Fruit fly (Drosophila melanogaster) whole organism, embryonic: ENCODE measurements around the gene DnaJ-1.
A peak's percentile ranks its signal among the peaks of the same experiment; 100 is the strongest.

Experiments
- CG10267 ChIP-seq: fragments of 200-800 bp; sonication (Bioruptor generic); optimal IDR thresholded peaks from 2 replicates; lab custom pipeline; 2018; ENCODE audit warnings: missing biosample characterization, mild to moderate bottlenecking, missing genetic modification characterization, moderate library complexity
- CG11398 ChIP-seq: fragments of 200-800 bp; sonication (Bioruptor generic); optimal IDR thresholded peaks from 2 replicates; lab custom pipeline; 2016; ENCODE audit warnings: missing biosample characterization, missing genetic modification characterization
- CG12219 ChIP-seq: fragments of 200-800 bp; sonication (Bioruptor generic); optimal IDR thresholded peaks from 3 replicates; lab custom pipeline; 2018; ENCODE audit warnings: missing biosample characterization, mild to moderate bottlenecking, missing genetic modification characterization
- CG1233 ChIP-seq: fragments of 200-800 bp; sonication (Bioruptor generic); optimal IDR thresholded peaks from 4 replicates; lab custom pipeline; 2018; ENCODE audit warnings: missing biosample characterization, mild to moderate bottlenecking, missing genetic modification characterization
- CG12659 ChIP-seq: fragments of 200-800 bp; sonication (Bioruptor generic); optimal IDR thresholded peaks from 3 replicates; lab custom pipeline; 2017; ENCODE audit warnings: mild to moderate bottlenecking, missing biosample characterization, missing genetic modification reagents, missing genetic modification characterization
- CG12769 ChIP-seq: fragments of 200-800 bp; sonication (Bioruptor generic); optimal IDR thresholded peaks from 2 replicates; lab custom pipeline; 2019; ENCODE audit warnings: missing biosample characterization, mild to moderate bottlenecking, missing genetic modification characterization, moderate library complexity
- CG13123 ChIP-seq: fragments of 200-800 bp; sonication (Bioruptor generic); optimal IDR thresholded peaks from 2 replicates; lab custom pipeline; 2016; ENCODE audit warnings: missing biosample characterization, missing genetic modification characterization
- CG1529 ChIP-seq: fragments of 200-800 bp; sonication (Bioruptor generic); optimal IDR thresholded peaks from 3 replicates; lab custom pipeline; 2018; ENCODE audit warnings: missing biosample characterization, missing genetic modification characterization
- CG16779 ChIP-seq: fragments of 200-800 bp; sonication (Bioruptor generic); IDR thresholded peaks from 2 replicates; pipeline ENCODE4 v1.3.6; 2022; ENCODE audit warnings: missing biosample characterization, missing genetic modification characterization
- CG16813 ChIP-seq: fragments of 200-800 bp; sonication (Bioruptor generic); IDR thresholded peaks from 3 replicates; pipeline ENCODE4 v1.3.6; 2022; ENCODE audit warnings: missing biosample characterization, missing genetic modification characterization; ENCODE audit not compliant: partially characterized antibody
- CG17186 ChIP-seq: fragments of 200-800 bp; sonication (Bioruptor generic); optimal IDR thresholded peaks from 3 replicates; lab custom pipeline; 2017; ENCODE audit warnings: missing biosample characterization, missing genetic modification reagents, missing genetic modification characterization
- CG17802 ChIP-seq: fragments of 200-800 bp; sonication (Bioruptor generic); optimal IDR thresholded peaks from 2 replicates; lab custom pipeline; 2018; ENCODE audit warnings: missing biosample characterization, mild to moderate bottlenecking, missing genetic modification characterization, moderate library complexity
- CG17829 ChIP-seq: fragments of 200-800 bp; optimal IDR thresholded peaks from 2 replicates; lab custom pipeline; 2019; ENCODE audit warnings: missing biosample characterization, mild to moderate bottlenecking, missing genetic modification characterization, moderate library complexity
- CG18011 ChIP-seq: fragments of 200-800 bp; sonication (Bioruptor generic); optimal IDR thresholded peaks from 2 replicates; lab custom pipeline; 2017; ENCODE audit warnings: missing biosample characterization, missing genetic modification characterization, mild to moderate bottlenecking, moderate library complexity, missing genotype
- CG4328 ChIP-seq: fragments of 200-800 bp; sonication (Bioruptor generic); optimal IDR thresholded peaks from 3 replicates; lab custom pipeline; 2017; ENCODE audit warnings: missing biosample characterization, missing genetic modification reagents, missing genetic modification characterization
- CG4404 ChIP-seq: fragments of 200-800 bp; sonication (Bioruptor generic); IDR thresholded peaks from 2 replicates; pipeline ENCODE4 v1.3.6; 2022; ENCODE audit warnings: missing biosample characterization, missing genetic modification characterization
- CG4424 ChIP-seq: fragments of 200-800 bp; sonication (Bioruptor generic); optimal IDR thresholded peaks from 3 replicates; lab custom pipeline; 2016; ENCODE audit warnings: missing biosample characterization, missing genetic modification characterization
- CG6813 ChIP-seq: fragments of 200-800 bp; sonication (Bioruptor generic); optimal IDR thresholded peaks from 2 replicates; lab custom pipeline; 2017; ENCODE audit warnings: missing biosample characterization, missing genetic modification characterization, mild to moderate bottlenecking, moderate library complexity, missing genetic modification reagents
- CG8281 ChIP-seq: fragments of 200-800 bp; sonication (Bioruptor generic); optimal IDR thresholded peaks from 2 replicates; lab custom pipeline; 2018; ENCODE audit warnings: missing biosample characterization, mild to moderate bottlenecking, missing genetic modification characterization, moderate library complexity
- CG9437 ChIP-seq: fragments of 200-800 bp; sonication (Bioruptor generic); optimal IDR thresholded peaks from 2 replicates; lab custom pipeline; 2018; ENCODE audit warnings: missing biosample characterization, mild to moderate bottlenecking, missing genetic modification characterization
- CG9727 ChIP-seq: fragments of 200-800 bp; sonication (Bioruptor generic); optimal IDR thresholded peaks from 3 replicates; lab custom pipeline; 2017; ENCODE audit warnings: missing biosample characterization, mild to moderate bottlenecking, missing genetic modification characterization
- CG9876 ChIP-seq: fragments of 200-800 bp; sonication (Bioruptor generic); optimal IDR thresholded peaks from 2 replicates; lab custom pipeline; 2016; ENCODE audit warnings: missing biosample characterization, missing genetic modification characterization
- CTCF ChIP-seq: fragments of 200-800 bp; sonication (Bioruptor generic); optimal IDR thresholded peaks from 2 replicates; lab custom pipeline; 2017; ENCODE audit warnings: missing biosample characterization, mild to moderate bottlenecking, missing genetic modification characterization, moderate library complexity
- E2f2 ChIP-seq: fragments of 200-800 bp; sonication (Bioruptor generic); IDR thresholded peaks from 2 replicates; pipeline ENCODE4 v1.3.6; 2022; ENCODE audit warnings: missing biosample characterization, missing genetic modification characterization
- Elba2 ChIP-seq: fragments of 200-800 bp; sonication (Bioruptor generic); optimal IDR thresholded peaks from 3 replicates; lab custom pipeline; 2016; ENCODE audit warnings: missing biosample characterization, missing genetic modification characterization
- Hr39 ChIP-seq: fragments of >200 bp; optimal IDR thresholded peaks from 2 replicates; lab custom pipeline; 2017
- Lpt ChIP-seq: fragments of >200 bp; optimal IDR thresholded peaks from 2 replicates; lab custom pipeline; 2018; ENCODE audit warnings: missing biosample characterization, missing genetic modification characterization
- Mad ChIP-seq: fragments of 200-800 bp; sonication (Bioruptor generic); optimal IDR thresholded peaks from 2 replicates; lab custom pipeline; 2016; ENCODE audit warnings: missing biosample characterization, missing genetic modification characterization
- Mes4 ChIP-seq: fragments of 200-800 bp; sonication (Bioruptor generic); optimal IDR thresholded peaks from 2 replicates; lab custom pipeline; 2016; ENCODE audit warnings: missing biosample characterization, missing genetic modification characterization
- Mrtf ChIP-seq: fragments of 200-800 bp; sonication (Bioruptor generic); IDR thresholded peaks from 3 replicates; pipeline ENCODE4 v1.3.6; 2022; ENCODE audit warnings: missing biosample characterization, missing genetic modification characterization
- Oaz ChIP-seq: fragments of 200-800 bp; sonication (Bioruptor generic); IDR thresholded peaks from 2 replicates; pipeline ENCODE4 v1.3.6; 2022; ENCODE audit warnings: missing biosample characterization, missing genetic modification characterization
- Ptx1 ChIP-seq: fragments of 200-800 bp; sonication (Bioruptor generic); IDR thresholded peaks from 2 replicates; pipeline ENCODE4 v1.3.6; 2022; ENCODE audit warnings: missing biosample characterization, missing genetic modification characterization
- Rx ChIP-seq: fragments of 200-800 bp; sonication (Bioruptor generic); IDR thresholded peaks from 2 replicates; pipeline ENCODE4 v1.3.6; 2022; ENCODE audit warnings: missing biosample characterization, missing genetic modification characterization
- Usf ChIP-seq: fragments of 200-800 bp; sonication (Bioruptor generic); optimal IDR thresholded peaks from 2 replicates; lab custom pipeline; 2017; ENCODE audit warnings: missing genotype, missing biosample characterization, missing genetic modification characterization
- al ChIP-seq: fragments of 200-800 bp; sonication (Bioruptor generic); IDR thresholded peaks from 2 replicates; pipeline ENCODE4 v1.3.6; 2022; ENCODE audit warnings: missing biosample characterization, missing genetic modification characterization
- cad ChIP-seq: fragments of >200 bp; optimal IDR thresholded peaks from 2 replicates; lab custom pipeline; 2017; ENCODE audit warnings: missing biosample characterization, missing genetic modification characterization
- chn ChIP-seq: fragments of 200-800 bp; sonication (Bioruptor generic); optimal IDR thresholded peaks from 2 replicates; lab custom pipeline; 2016; ENCODE audit warnings: missing biosample characterization, missing genetic modification characterization
- disco-r ChIP-seq: fragments of 200-800 bp; sonication (Bioruptor generic); optimal IDR thresholded peaks from 2 replicates; lab custom pipeline; 2016; ENCODE audit warnings: missing biosample characterization, missing genetic modification characterization
- dm ChIP-seq: fragments of 200-800 bp; sonication (Bioruptor generic); optimal IDR thresholded peaks from 3 replicates; lab custom pipeline; 2016; ENCODE audit warnings: missing biosample characterization, missing genetic modification characterization
- exex ChIP-seq: fragments of 200-800 bp; sonication (Bioruptor generic); optimal IDR thresholded peaks from 4 replicates; lab custom pipeline; 2018; ENCODE audit warnings: missing biosample characterization, mild to moderate bottlenecking, missing genetic modification characterization, moderate library complexity
- fru ChIP-seq: fragments of >200 bp; optimal IDR thresholded peaks from 2 replicates; lab custom pipeline; 2017
- h ChIP-seq: fragments of >200 bp; optimal IDR thresholded peaks from 2 replicates; lab custom pipeline; 2017
- ind ChIP-seq: fragments of 200-800 bp; sonication (Bioruptor generic); optimal IDR thresholded peaks from 3 replicates; lab custom pipeline; 2016; ENCODE audit warnings: missing biosample characterization, missing genetic modification characterization
- lola ChIP-seq, 3 experiments: fragments of >200 bp in 2 of 3; fragments of 200-800 bp in 1 of 3; sonication (Bioruptor generic) in 1 of 3; optimal IDR thresholded peaks; 2 replicates each; lab custom pipeline; 2017 to 2019; ENCODE audit warnings: missing biosample characterization in 3 of 3, missing genetic modification characterization in 3 of 3, mild to moderate bottlenecking in 1 of 3, moderate library complexity in 1 of 3
- nerfin-2 ChIP-seq: fragments of 200-800 bp; sonication (Bioruptor generic); IDR thresholded peaks from 2 replicates; pipeline ENCODE4 v1.3.6; 2022; ENCODE audit warnings: missing biosample characterization, missing genetic modification characterization; ENCODE audit not compliant: partially characterized antibody
- sens ChIP-seq: fragments of 200-800 bp; sonication (Bioruptor generic); peaks from one replicate; lab custom pipeline; 2016; ENCODE audit warnings: missing biosample characterization, missing genetic modification characterization
- sens-2 ChIP-seq: fragments of 200-800 bp; sonication (Bioruptor generic); IDR thresholded peaks from 2 replicates; pipeline ENCODE4 v1.3.6; 2022; ENCODE audit warnings: missing biosample characterization, missing genetic modification characterization
- sisA ChIP-seq: fragments of 200-800 bp; sonication (Bioruptor generic); IDR thresholded peaks from 2 replicates; pipeline ENCODE4 v1.3.6; 2022; ENCODE audit warnings: missing biosample characterization, missing genetic modification characterization
- slbo ChIP-seq: fragments of 200-800 bp; sonication (Bioruptor generic); IDR thresholded peaks from 2 replicates; pipeline ENCODE4 v1.3.6; 2022; ENCODE audit warnings: missing biosample characterization, missing genetic modification characterization
- sna ChIP-seq: fragments of 200-800 bp; sonication (Bioruptor generic); IDR thresholded peaks from 2 replicates; pipeline ENCODE4 v1.3.6; 2022; ENCODE audit warnings: missing biosample characterization, missing genetic modification characterization; ENCODE audit not compliant: partially characterized antibody
- sr ChIP-seq: fragments of 200-800 bp; sonication (Bioruptor generic); IDR thresholded peaks from 3 replicates; pipeline ENCODE4 v1.3.6; 2022; ENCODE audit warnings: missing biosample characterization, missing genetic modification characterization
- tio ChIP-seq: fragments of 200-800 bp; sonication (Bioruptor generic); optimal IDR thresholded peaks from 2 replicates; lab custom pipeline; 2017; ENCODE audit warnings: missing biosample characterization, missing genetic modification characterization, inconsistent platforms

Gene DnaJ-1

dm6 chr3L:5751740-5752579, at the start of gene DnaJ-1 (continued):
- TF ChIP-seq chn (GFP tag; lab: Kevin White, UChicago) (no peak), dm (GFP tag; lab: Kevin White, UChicago) (peak; percentile 45), sens-2 (GFP tag; lab: Robert Waterston, UW) (no peak), CG16779 (no peak), Hr39 (lab: Kevin White, UChicago) (no peak), sna (GFP tag; lab: Robert Waterston, UW) (peak; percentile 97), CG12219 (GFP tag; lab: Kevin White, UChicago) (no peak), CG8281 (tag; lab: Kevin White, UChicago) (no peak), nerfin-2 (peak; percentile 93), disco-r (GFP tag; lab: Kevin White, UChicago) (no peak), Mad (no peak), Mes4 (GFP tag; lab: Kevin White, UChicago) (peak; percentile 22), CG12659 (peak; percentile 70), Rx (no peak), CG4424 (GFP tag; lab: Kevin White, UChicago) (no peak), CG17186 (GFP tag; lab: Kevin White, UChicago) (peak; percentile 42), Mrtf (GFP tag; lab: Robert Waterston, UW) (no peak), E2f2 (GFP tag; lab: Robert Waterston, UW) (peak; percentile 85), cad (GFP tag; lab: Kevin White, UChicago) (no peak), sisA (no peak), slbo (GFP tag; lab: Robert Waterston, UW) (no peak), CG18011 (GFP tag; lab: Kevin White, UChicago) (no peak), Usf (GFP tag; lab: Kevin White, UChicago) (no peak), CG9876 (GFP tag; lab: Kevin White, UChicago) (no peak), tio (GFP tag; lab: Kevin White, UChicago) (no peak), lola (GFP tag; optimal IDR thresholded peaks at IDR 0.05; lab: Kevin White, UChicago) (no peak), Elba2 (GFP tag; lab: Kevin White, UChicago) (no peak), Oaz (GFP tag; lab: Robert Waterston, UW) (no peak), sens (GFP tag; lab: Kevin White, UChicago) (peak; percentile 82), CG10267 (peak; percentile 29), CG17829 (peak; percentile 53), CG9727 (peak; percentile 18), exex (tag; lab: Kevin White, UChicago) (no peak), CG9437 (GFP tag; lab: Kevin White, UChicago) (peak; percentile 30), CG6813 (GFP tag; lab: Kevin White, UChicago) (no peak), al (GFP tag; lab: Robert Waterston, UW) (no peak), CG11398 (GFP tag; lab: Kevin White, UChicago) (no peak), h (no peak), CG13123 (GFP tag; lab: Kevin White, UChicago) (no peak), CG4404 (no peak), Ptx1 (no peak), CTCF (GFP tag; lab: Kevin White, UChicago) (peak; percentile 15), sr (GFP tag; lab: Robert Waterston, UW) (no peak), fru (lab: Kevin White, UChicago) (no peak), CG17802 (tag; lab: Kevin White, UChicago) (no peak), CG12769 (peak; percentile 84), CG16813 (GFP tag; lab: Robert Waterston, UW) (peak; percentile 99), CG4328 (GFP tag; lab: Kevin White, UChicago) (no peak), ind (GFP tag; lab: Kevin White, UChicago) (peak; percentile 3), CG1529 (GFP tag; lab: Kevin White, UChicago) (peak; percentile 54), Lpt (GFP tag; lab: Kevin White, UChicago) (no peak), CG1233 (no peak)
